Worm (Caenorhabditis elegans): ENCODE data around the gene T28A11.19.

Gene T28A11.19

ce11 chrV:3281523-3281922 is 12.2 kb upstream of the T28A11.19 start, which contains the start of gene T28A11.25:
Gene T28A11.25, plus strand, starts transcription at chrV:3281823.
- TF ChIP-seq ceh-36 (tag; optimal IDR thresholded peaks at IDR 0.05) (no peak), hmbx-1 (tag; optimal IDR thresholded peaks at IDR 0.05) (no peak)

- TF ChIP-seq hnd-1 (tag; optimal IDR thresholded peaks at IDR 0.05) (no peak), scrt-1 (GFP tag; IDR thresholded peaks at IDR 0.05) (no peak), ama-1 (optimal IDR thresholded peaks at IDR 0.05) (no peak), sea-1 (GFP tag; conservative IDR thresholded peaks at IDR 0.05) (no peak), tra-4 (tag; optimal IDR thresholded peaks at IDR 0.05) (no peak), ets-7 (tag; optimal IDR thresholded peaks at IDR 0.05) (no peak), tbx-37 (GFP tag; conservative IDR thresholded peaks at IDR 0.05) (no peak), B0310.2 (tag; optimal IDR thresholded peaks at IDR 0.05) (no peak), F13C5.2 (tag; optimal IDR thresholded peaks at IDR 0.05) (no peak), ceh-36 (tag; optimal IDR thresholded peaks at IDR 0.05) (no peak), flt-1 (GFP tag; IDR thresholded peaks at IDR 0.05) (no peak), aly-1 (tag; optimal IDR thresholded peaks at IDR 0.05) (no peak), ceh-13 (GFP tag; optimal IDR thresholded peaks at IDR 0.05) (no peak), tbx-11 (GFP tag; IDR thresholded peaks at IDR 0.05) (no peak), hmg-4 (GFP tag; optimal IDR thresholded peaks at IDR 0.05) (no peak), pes-1 (GFP tag; IDR thresholded peaks at IDR 0.05) (no peak), hmbx-1 (tag; optimal IDR thresholded peaks at IDR 0.05) (no peak)
These were observed 10.7 kb upstream of the T28A11.19 start, which contains the start of gene T28A11.2 for ce11 chrV:3280009-3280408. Gene T28A11.2, plus strand, starts transcription at chrV:3280379.

ce11 chrV:3279138-3279537 is 9.8 kb upstream of the T28A11.19 start:
- TF ChIP-seq scrt-1 (GFP tag; IDR thresholded peaks at IDR 0.05) (no peak), tbx-11 (GFP tag; IDR thresholded peaks at IDR 0.05) (no peak), pes-1 (GFP tag; IDR thresholded peaks at IDR 0.05) (no peak), tra-4 (tag; optimal IDR thresholded peaks at IDR 0.05) (no peak)

ce11 chrV:3278101-3278639 is 8.9 kb upstream of the T28A11.19 start, which contains the start of gene fbxa-64:
Gene fbxa-64, minus strand, starts transcription at chrV:3278151.
- no peak for TF ChIP-seq sea-1 (GFP tag; conservative IDR thresholded peaks at IDR 0.05)
- TF ChIP-seq aly-1 (tag; optimal IDR thresholded peaks at IDR 0.05), result no peak
- no peak for TF ChIP-seq F13C5.2 (tag; optimal IDR thresholded peaks at IDR 0.05)
- TF ChIP-seq ama-1 (optimal IDR thresholded peaks at IDR 0.05), result no peak
- TF ChIP-seq tbx-11 (GFP tag; IDR thresholded peaks at IDR 0.05), result no peak
- no peak for TF ChIP-seq tbx-37 (GFP tag; conservative IDR thresholded peaks at IDR 0.05)
- no peak for TF ChIP-seq hmbx-1 (tag; optimal IDR thresholded peaks at IDR 0.05)
- no peak for TF ChIP-seq ceh-13 (GFP tag; optimal IDR thresholded peaks at IDR 0.05)
- no peak for TF ChIP-seq ceh-36 (tag; optimal IDR thresholded peaks at IDR 0.05)
- TF ChIP-seq pes-1 (GFP tag; IDR thresholded peaks at IDR 0.05), result no peak
- no peak for TF ChIP-seq flt-1 (GFP tag; IDR thresholded peaks at IDR 0.05)
- TF ChIP-seq hmg-4 (GFP tag; optimal IDR thresholded peaks at IDR 0.05), result no peak
- no peak for TF ChIP-seq tra-4 (tag; optimal IDR thresholded peaks at IDR 0.05)
- TF ChIP-seq B0310.2 (tag; optimal IDR thresholded peaks at IDR 0.05), result no peak
- no peak for TF ChIP-seq scrt-1 (GFP tag; IDR thresholded peaks at IDR 0.05)
- no peak for TF ChIP-seq hnd-1 (tag; optimal IDR thresholded peaks at IDR 0.05)
- no peak for TF ChIP-seq ets-7 (tag; optimal IDR thresholded peaks at IDR 0.05)

ce11 chrV:3276184-3276583 is 6.9 kb upstream of the T28A11.19 start:
- TF ChIP-seq sea-1 (GFP tag; conservative IDR thresholded peaks at IDR 0.05) (no peak), F13C5.2 (tag; optimal IDR thresholded peaks at IDR 0.05) (no peak), ama-1 (optimal IDR thresholded peaks at IDR 0.05) (no peak), hnd-1 (tag; optimal IDR thresholded peaks at IDR 0.05) (no peak), tbx-37 (GFP tag; conservative IDR thresholded peaks at IDR 0.05) (no peak), hmbx-1 (tag; optimal IDR thresholded peaks at IDR 0.05) (no peak), ceh-13 (GFP tag; optimal IDR thresholded peaks at IDR 0.05) (no peak), flt-1 (GFP tag; IDR thresholded peaks at IDR 0.05) (no peak), hmg-4 (GFP tag; optimal IDR thresholded peaks at IDR 0.05) (no peak)

ce11 chrV:3275033-3275432 is 5.7 kb upstream of the T28A11.19 start, which contains the start of gene T28A11.3:
Gene T28A11.3, plus strand, starts transcription at chrV:3275333.
- no peak for TF ChIP-seq ets-7 (tag; optimal IDR thresholded peaks at IDR 0.05)
- TF ChIP-seq hnd-1 (tag; optimal IDR thresholded peaks at IDR 0.05), result no peak
- no peak for TF ChIP-seq pes-1 (GFP tag; IDR thresholded peaks at IDR 0.05)
- TF ChIP-seq scrt-1 (GFP tag; IDR thresholded peaks at IDR 0.05), result no peak
- TF ChIP-seq flt-1 (GFP tag; IDR thresholded peaks at IDR 0.05), result no peak
- no peak for TF ChIP-seq ama-1 (optimal IDR thresholded peaks at IDR 0.05)
- TF ChIP-seq sea-1 (GFP tag; conservative IDR thresholded peaks at IDR 0.05), result no peak
- no peak for TF ChIP-seq tbx-37 (GFP tag; conservative IDR thresholded peaks at IDR 0.05)
- no peak for TF ChIP-seq tbx-11 (GFP tag; IDR thresholded peaks at IDR 0.05)

- no peak for TF ChIP-seq sea-1 (GFP tag; conservative IDR thresholded peaks at IDR 0.05)
- TF ChIP-seq tbx-11 (GFP tag; IDR thresholded peaks at IDR 0.05), result no peak
- no peak for TF ChIP-seq hmg-4 (GFP tag; optimal IDR thresholded peaks at IDR 0.05)
- no peak for TF ChIP-seq pes-1 (GFP tag; IDR thresholded peaks at IDR 0.05)
- TF ChIP-seq ceh-36 (tag; optimal IDR thresholded peaks at IDR 0.05), result no peak
- no peak for TF ChIP-seq F13C5.2 (tag; optimal IDR thresholded peaks at IDR 0.05)
- TF ChIP-seq hnd-1 (tag; optimal IDR thresholded peaks at IDR 0.05), result no peak
- no peak for TF ChIP-seq B0310.2 (tag; optimal IDR thresholded peaks at IDR 0.05)
- TF ChIP-seq ceh-13 (GFP tag; optimal IDR thresholded peaks at IDR 0.05), result no peak
- TF ChIP-seq aly-1 (tag; optimal IDR thresholded peaks at IDR 0.05), result no peak
- no peak for TF ChIP-seq tra-4 (tag; optimal IDR thresholded peaks at IDR 0.05)
- no peak for TF ChIP-seq ets-7 (tag; optimal IDR thresholded peaks at IDR 0.05)
- no peak for TF ChIP-seq scrt-1 (GFP tag; IDR thresholded peaks at IDR 0.05)
- no peak for TF ChIP-seq tbx-37 (GFP tag; conservative IDR thresholded peaks at IDR 0.05)
- no peak for TF ChIP-seq ama-1 (optimal IDR thresholded peaks at IDR 0.05)
These were observed 4.3 kb upstream of the T28A11.19 start, which contains the start of gene T28A11.4 for ce11 chrV:3273577-3274100. Gene T28A11.4, plus strand, starts transcription at chrV:3274050.

All from whole organism, early embryonic.